Worm (Caenorhabditis elegans): ENCODE measurements around the gene F47E1.20.
A peak's percentile ranks its signal among the peaks of the same experiment; 100 is the strongest.

The F47E1.20 gene

ce11 chrX:9078149-9078548 is 29.4 kb downstream of the F47E1.20 start (continued):
- TF ChIP-seq ceh-28 (tag; optimal IDR thresholded peaks at IDR 0.05) (no peak), saeg-2 (GFP tag; IDR thresholded peaks at IDR 0.05) (no peak), mdt-29 (GFP tag; IDR thresholded peaks at IDR 0.05) (no peak), daf-12 (tag; optimal IDR thresholded peaks at IDR 0.05) (no peak), pha-4 (GFP tag; IDR thresholded peaks at IDR 0.05) (peak; percentile 70; the same call in 1 of the 2 replicates), pha-4 (tag; optimal IDR thresholded peaks at IDR 0.05) (no peak), hmg-1.1 (GFP tag; IDR thresholded peaks at IDR 0.05) (peak; percentile 73), zip-2 (tag; optimal IDR thresholded peaks at IDR 0.05) (peak; percentile 39), ceh-20 (GFP tag; IDR thresholded peaks at IDR 0.05) (0 out of 2 replicates have a peak, but pooled peaks have one; percentile 43), daf-8 (GFP tag; IDR thresholded peaks at IDR 0.05) (no peak), ztf-7 (tag; optimal IDR thresholded peaks at IDR 0.05) (no peak), nhr-41 (GFP tag; IDR thresholded peaks at IDR 0.05) (no peak), ceh-62 (tag; optimal IDR thresholded peaks at IDR 0.05) (no peak), mep-1 (tag; optimal IDR thresholded peaks at IDR 0.05) (peak; percentile 44), jun-1 (tag; optimal IDR thresholded peaks at IDR 0.05) (no peak), nhr-111 (GFP tag; optimal IDR thresholded peaks at IDR 0.05) (peak; percentile 18), snpc-1.2 (GFP tag; IDR thresholded peaks at IDR 0.05) (no peak; the same call in 1 of the 2 replicates), duxl-1 (tag; optimal IDR thresholded peaks at IDR 0.05; ENCODE audit: poor library complexity) (peak; percentile 53), nhr-76 (tag; optimal IDR thresholded peaks at IDR 0.05) (no peak), zip-11 (GFP tag; IDR thresholded peaks at IDR 0.05) (no peak), tag-97 (GFP tag; IDR thresholded peaks at IDR 0.05) (no peak), Y5F2A.4 (GFP tag; optimal IDR thresholded peaks at IDR 0.05) (peak; percentile 30), hlh-30 (tag; optimal IDR thresholded peaks at IDR 0.05; ENCODE audit: insufficient read depth) (peak; percentile 28), zfp-3 (GFP tag; conservative IDR thresholded peaks at IDR 0.05) (no peak)

ce11 chrX:9081212-9081611 is 32.5 kb downstream of the F47E1.20 start:
- peak; percentile 54 for TF ChIP-seq pqm-1 (tag; optimal IDR thresholded peaks at IDR 0.05)
- TF ChIP-seq daf-16 (GFP tag; optimal IDR thresholded peaks at IDR 0.05): no peak
- peak; percentile 28 for TF ChIP-seq daf-16 (tag; optimal IDR thresholded peaks at IDR 0.05)
- TF ChIP-seq nhr-28 (tag; optimal IDR thresholded peaks at IDR 0.05): peak; percentile 31
- no peak for TF ChIP-seq mdl-1 (tag; optimal IDR thresholded peaks at IDR 0.05)
- TF ChIP-seq vab-7 (GFP tag; IDR thresholded peaks at IDR 0.05): no peak
- TF ChIP-seq lin-1 (GFP tag; IDR thresholded peaks at IDR 0.05): no peak
- TF ChIP-seq nhr-6 (tag; optimal IDR thresholded peaks at IDR 0.05): no peak

- no peak for TF ChIP-seq aly-2 (tag; optimal IDR thresholded peaks at IDR 0.05)
- no peak for TF ChIP-seq tag-97 (GFP tag; IDR thresholded peaks at IDR 0.05)
- TF ChIP-seq ces-1 (GFP tag; optimal IDR thresholded peaks at IDR 0.05): no peak
- TF ChIP-seq daf-12 (tag; optimal IDR thresholded peaks at IDR 0.05): no peak
- TF ChIP-seq dmd-9 (GFP tag; IDR thresholded peaks at IDR 0.05): no peak
- no peak for TF ChIP-seq dmd-6 (GFP tag; IDR thresholded peaks at IDR 0.05)
- no peak for TF ChIP-seq rbr-2 (tag; optimal IDR thresholded peaks at IDR 0.05)
- no peak for TF ChIP-seq snpc-4 (tag; optimal IDR thresholded peaks at IDR 0.05)
Observed at ce11 chrX:9082646-9083045, 33.9 kb downstream of the F47E1.20 start, which contains the start of gene ajm-1. ajm-1 (plus strand) TSS chrX:9082946.

ce11 chrX:9085864-9086263 is 37.1 kb downstream of the F47E1.20 start:
- TF ChIP-seq nhr-11 (tag; optimal IDR thresholded peaks at IDR 0.05) (peak; percentile 21), hlh-30 (tag; optimal IDR thresholded peaks at IDR 0.05; ENCODE audit: insufficient read depth) (peak; percentile 16), nhr-28 (tag; optimal IDR thresholded peaks at IDR 0.05) (peak; percentile 87), dmd-8 (GFP tag; IDR thresholded peaks at IDR 0.05) (no peak)
